Fruit fly (Drosophila melanogaster) whole organism, embryonic: ENCODE data around the gene Sam-S.

Experiments
- Atf3 ChIP-seq: fragments of 200-800 bp; sonication (Bioruptor generic); optimal IDR thresholded peaks from 3 replicates; lab custom pipeline; 2016; ENCODE audit warnings: missing biosample characterization, missing genetic modification characterization
- Blimp-1 ChIP-seq: fragments of 200-800 bp; sonication (Bioruptor generic); optimal IDR thresholded peaks from 3 replicates; lab custom pipeline; 2018; ENCODE audit warnings: missing biosample characterization, missing genetic modification characterization, mild to moderate bottlenecking, moderate library complexity, missing genetic modification reagents
- BtbVII ChIP-seq: fragments of 200-800 bp; sonication (Bioruptor generic); optimal IDR thresholded peaks from 3 replicates; lab custom pipeline; 2017; ENCODE audit warnings: missing biosample characterization, mild to moderate bottlenecking, missing genetic modification characterization
- CG12744 ChIP-seq: fragments of 200-800 bp; sonication (Bioruptor generic); optimal IDR thresholded peaks from 2 replicates; lab custom pipeline; 2016; ENCODE audit warnings: missing biosample characterization, missing genetic modification characterization
- CG12942 ChIP-seq: fragments of 200-800 bp; sonication (Bioruptor generic); optimal IDR thresholded peaks from 3 replicates; lab custom pipeline; 2016; ENCODE audit warnings: missing biosample characterization, missing genetic modification characterization
- CG13296 ChIP-seq: fragments of 200-800 bp; sonication (Bioruptor generic); optimal IDR thresholded peaks from 3 replicates; lab custom pipeline; 2018; ENCODE audit warnings: missing biosample characterization, mild to moderate bottlenecking, missing genetic modification characterization
- CG14014 ChIP-seq: fragments of 200-800 bp; sonication (Bioruptor generic); IDR thresholded peaks from 2 replicates; pipeline ENCODE4 v1.3.6; 2022; ENCODE audit warnings: missing biosample characterization, missing genetic modification characterization
- CG15011 ChIP-seq: fragments of 200-800 bp; sonication (Bioruptor generic); optimal IDR thresholded peaks from 3 replicates; lab custom pipeline; 2018; ENCODE audit warnings: missing biosample characterization, mild to moderate bottlenecking, missing genetic modification characterization
- CG15269 ChIP-seq: fragments of 200-800 bp; sonication (Bioruptor generic); optimal IDR thresholded peaks from 2 replicates; lab custom pipeline; 2018; ENCODE audit warnings: missing biosample characterization, mild to moderate bottlenecking, missing genetic modification characterization, moderate library complexity
- CG1602 ChIP-seq: fragments of 200-800 bp; sonication (Bioruptor generic); optimal IDR thresholded peaks from 3 replicates; lab custom pipeline; 2016; ENCODE audit warnings: missing biosample characterization, missing genetic modification characterization
- CG1647 ChIP-seq: fragments of 200-800 bp; sonication (Bioruptor generic); optimal IDR thresholded peaks from 3 replicates; lab custom pipeline; 2016; ENCODE audit warnings: missing biosample characterization, missing genetic modification characterization
- CG16779 ChIP-seq: fragments of 200-800 bp; sonication (Bioruptor generic); IDR thresholded peaks from 2 replicates; pipeline ENCODE4 v1.3.6; 2022; ENCODE audit warnings: missing biosample characterization, missing genetic modification characterization
- CG1832 ChIP-seq: fragments of 200-800 bp; sonication (Bioruptor generic); optimal IDR thresholded peaks from 2 replicates; lab custom pipeline; 2017; ENCODE audit warnings: missing biosample characterization, mild to moderate bottlenecking, missing genetic modification characterization, inconsistent platforms
- CG18764 ChIP-seq: fragments of 200-800 bp; sonication (Bioruptor generic); optimal IDR thresholded peaks from 3 replicates; lab custom pipeline; 2016; ENCODE audit warnings: missing biosample characterization, missing genetic modification characterization
- CG3065 ChIP-seq: fragments of 200-800 bp; sonication (Bioruptor generic); optimal IDR thresholded peaks from 2 replicates; lab custom pipeline; 2016; ENCODE audit warnings: missing biosample characterization, missing genetic modification characterization
- CG3281 ChIP-seq: fragments of 200-800 bp; sonication (Bioruptor generic); optimal IDR thresholded peaks from 3 replicates; lab custom pipeline; 2017; ENCODE audit warnings: missing biosample characterization, mild to moderate bottlenecking, missing genetic modification characterization
- CG34422 ChIP-seq: fragments of 200-800 bp; sonication (Bioruptor generic); IDR thresholded peaks from 3 replicates; pipeline ENCODE4 v1.3.6; 2022; ENCODE audit warnings: missing biosample characterization, missing genetic modification characterization
- CG4854 ChIP-seq: fragments of 200-800 bp; sonication (Bioruptor generic); optimal IDR thresholded peaks from 2 replicates; lab custom pipeline; 2016; ENCODE audit warnings: missing biosample characterization, missing genetic modification characterization, inconsistent platforms
- CG5180 ChIP-seq: fragments of 200-800 bp; sonication (Bioruptor generic); optimal IDR thresholded peaks from 3 replicates; lab custom pipeline; 2017; ENCODE audit warnings: missing biosample characterization, missing genetic modification characterization, mild to moderate bottlenecking, moderate library complexity, missing genetic modification reagents
- CG6813 ChIP-seq: fragments of 200-800 bp; sonication (Bioruptor generic); optimal IDR thresholded peaks from 2 replicates; lab custom pipeline; 2017; ENCODE audit warnings: missing biosample characterization, missing genetic modification characterization, mild to moderate bottlenecking, moderate library complexity, missing genetic modification reagents
- CG9817 ChIP-seq: fragments of 200-800 bp; sonication (Bioruptor generic); optimal IDR thresholded peaks from 2 replicates; lab custom pipeline; 2018; ENCODE audit warnings: missing biosample characterization, mild to moderate bottlenecking, missing genetic modification characterization, moderate library complexity
- CTCF ChIP-seq: fragments of 200-800 bp; sonication (Bioruptor generic); optimal IDR thresholded peaks from 2 replicates; lab custom pipeline; 2017; ENCODE audit warnings: missing biosample characterization, mild to moderate bottlenecking, missing genetic modification characterization, moderate library complexity
- D19A ChIP-seq: fragments of 200-800 bp; optimal IDR thresholded peaks from 3 replicates; lab custom pipeline; 2019; ENCODE audit warnings: missing biosample characterization, mild to moderate bottlenecking, missing genetic modification characterization, moderate library complexity
- Ets97D ChIP-seq: fragments of 200-800 bp; sonication (Bioruptor generic); optimal IDR thresholded peaks from 3 replicates; lab custom pipeline; 2016; ENCODE audit warnings: missing biosample characterization, missing genetic modification characterization
- GATAe ChIP-seq: fragments of 200-800 bp; sonication (Bioruptor generic); conservative IDR thresholded peaks from 2 replicates; pipeline ENCODE4 v1.3.6; 2022; ENCODE audit warnings: missing biosample characterization, missing genetic modification characterization
- Oaz ChIP-seq: fragments of 200-800 bp; sonication (Bioruptor generic); IDR thresholded peaks from 2 replicates; pipeline ENCODE4 v1.3.6; 2022; ENCODE audit warnings: missing biosample characterization, missing genetic modification characterization
- PHDP ChIP-seq: fragments of 200-800 bp; sonication (Bioruptor generic); optimal IDR thresholded peaks from 3 replicates; lab custom pipeline; 2018; ENCODE audit warnings: missing biosample characterization, mild to moderate bottlenecking, missing genetic modification characterization, moderate library complexity
- Pdp1 ChIP-seq, 2 experiments: fragments of 200-800 bp; sonication (Bioruptor generic); optimal IDR thresholded peaks; 3 replicates each; lab custom pipeline; 2016; ENCODE audit warnings: missing biosample characterization in 2 of 2, missing genetic modification characterization in 2 of 2, mild to moderate bottlenecking in 1 of 2, moderate library complexity in 1 of 2
- Scr ChIP-seq: fragments of 200-800 bp; sonication (Bioruptor generic); IDR thresholded peaks from 2 replicates; pipeline ENCODE4 v1.3.6; 2022; ENCODE audit warnings: missing biosample characterization, missing genetic modification characterization; ENCODE audit not compliant: partially characterized antibody
- Six4 ChIP-seq: fragments of 200-800 bp; sonication (Bioruptor generic); optimal IDR thresholded peaks from 2 replicates; lab custom pipeline; 2016; ENCODE audit warnings: missing biosample characterization, missing genetic modification characterization
- amos ChIP-seq: fragments of 200-800 bp; sonication (Bioruptor generic); IDR thresholded peaks from 2 replicates; pipeline ENCODE4 v1.3.6; 2022; ENCODE audit warnings: missing biosample characterization, missing genetic modification characterization; ENCODE audit not compliant: partially characterized antibody
- bcd ChIP-seq: fragments of 200-800 bp; sonication (Bioruptor generic); optimal IDR thresholded peaks from 2 replicates; lab custom pipeline; 2017; ENCODE audit warnings: missing biosample characterization, mild to moderate bottlenecking, missing genetic modification characterization
- br ChIP-seq: fragments of >200 bp; optimal IDR thresholded peaks from 2 replicates; lab custom pipeline; 2017
- ci ChIP-seq: fragments of 200-800 bp; sonication (Bioruptor generic); IDR thresholded peaks from 3 replicates; pipeline ENCODE4 v1.3.6; 2022; ENCODE audit warnings: missing biosample characterization, missing genetic modification characterization
- crc ChIP-seq: fragments of 200-800 bp; sonication (Bioruptor generic); optimal IDR thresholded peaks from 2 replicates; lab custom pipeline; 2016; ENCODE audit warnings: missing biosample characterization, missing genetic modification characterization
- cwo ChIP-seq: fragments of 200-800 bp; sonication (Bioruptor generic); optimal IDR thresholded peaks from 3 replicates; lab custom pipeline; 2017; ENCODE audit warnings: missing biosample characterization, missing genetic modification characterization, mild to moderate bottlenecking, moderate library complexity, missing genetic modification reagents
- eyg ChIP-seq: fragments of 200-800 bp; sonication (Bioruptor generic); optimal IDR thresholded peaks from 3 replicates; lab custom pipeline; 2016; ENCODE audit warnings: missing biosample characterization, missing genetic modification characterization
- h ChIP-seq: fragments of >200 bp; optimal IDR thresholded peaks from 2 replicates; lab custom pipeline; 2017
- ham ChIP-seq: fragments of 200-800 bp; sonication (Bioruptor generic); IDR thresholded peaks from 2 replicates; pipeline ENCODE4 v1.3.6; 2022; ENCODE audit warnings: missing biosample characterization, missing genetic modification characterization
- jumu ChIP-seq: fragments of 200-800 bp; sonication (Bioruptor generic); optimal IDR thresholded peaks from 3 replicates; lab custom pipeline; 2016; ENCODE audit warnings: missing biosample characterization, missing genetic modification characterization
- ken ChIP-seq: fragments of 200-800 bp; sonication (Bioruptor generic); IDR thresholded peaks from 3 replicates; pipeline ENCODE4 v1.3.6; 2022; ENCODE audit warnings: missing biosample characterization, missing genetic modification characterization
- lab ChIP-seq: fragments of 200-800 bp; sonication (Bioruptor generic); optimal IDR thresholded peaks from 3 replicates; lab custom pipeline; 2017; ENCODE audit warnings: missing biosample characterization, missing genetic modification characterization, mild to moderate bottlenecking, moderate library complexity, missing genetic modification reagents
- lov ChIP-seq, 2 experiments: fragments of 200-800 bp in 1 of 2; fragments of >200 bp in 1 of 2; sonication (Bioruptor generic) in 1 of 2; IDR thresholded peaks in 1 of 2; optimal IDR thresholded peaks in 1 of 2; 2 replicates in 1 of 2; 3 replicates in 1 of 2; pipeline versions ENCODE4 v1.3.6 to Lab custom; 2017 to 2022; ENCODE audit warnings: missing biosample characterization in 1 of 2, missing genetic modification characterization in 1 of 2
- mirr ChIP-seq: fragments of 200-800 bp; sonication (Bioruptor generic); optimal IDR thresholded peaks from 3 replicates; lab custom pipeline; 2018; ENCODE audit warnings: missing biosample characterization, mild to moderate bottlenecking, missing genetic modification characterization
- nau ChIP-seq: fragments of 200-800 bp; sonication (Bioruptor generic); optimal IDR thresholded peaks from 3 replicates; lab custom pipeline; 2017; ENCODE audit warnings: missing biosample characterization, mild to moderate bottlenecking, missing genetic modification characterization, missing genetic modification reagents
- odd ChIP-seq: fragments of 200-800 bp; sonication (Bioruptor generic); optimal IDR thresholded peaks from 2 replicates; lab custom pipeline; 2017; ENCODE audit warnings: missing biosample characterization, mild to moderate bottlenecking, missing genetic modification characterization
- p53 ChIP-seq: fragments of 200-800 bp; sonication (Bioruptor generic); optimal IDR thresholded peaks from 2 replicates; lab custom pipeline; 2016; ENCODE audit warnings: missing biosample characterization, missing genetic modification characterization
- pum ChIP-seq: fragments of 200-800 bp; sonication (Bioruptor generic); optimal IDR thresholded peaks from 2 replicates; lab custom pipeline; 2016; ENCODE audit warnings: missing biosample characterization, missing genetic modification characterization
- slou ChIP-seq: fragments of 200-800 bp; sonication (Bioruptor generic); optimal IDR thresholded peaks from 3 replicates; lab custom pipeline; 2016; ENCODE audit warnings: missing biosample characterization, missing genetic modification characterization
- sna ChIP-seq: fragments of 200-800 bp; sonication (Bioruptor generic); IDR thresholded peaks from 2 replicates; pipeline ENCODE4 v1.3.6; 2022; ENCODE audit warnings: missing biosample characterization, missing genetic modification characterization; ENCODE audit not compliant: partially characterized antibody
- ttk ChIP-seq: fragments of 200-800 bp; sonication (Bioruptor generic); IDR thresholded peaks from 2 replicates; pipeline ENCODE4 v2.1.2; 2022; ENCODE audit warnings: missing biosample characterization, missing genetic modification characterization
- vfl ChIP-seq: fragments of 200-800 bp; sonication (Bioruptor generic); optimal IDR thresholded peaks from 2 replicates; lab custom pipeline; 2016; ENCODE audit warnings: missing biosample characterization, missing genetic modification characterization
- yki ChIP-seq: fragments of >200 bp; optimal IDR thresholded peaks from 3 replicates; lab custom pipeline; 2018

The Sam-S gene

dm6 chr2L:85099-85498 lies 21.6 kb upstream of the Sam-S start (continued):
- TF ChIP-seq CG18764 (no peak), pum (GFP tag; lab: Kevin White, UChicago) (no peak), sna (GFP tag; lab: Robert Waterston, UW) (no peak), CTCF (no peak), lab (GFP tag; lab: Kevin White, UChicago) (peak; percentile 75), amos (no peak), Oaz (GFP tag; lab: Robert Waterston, UW) (no peak), ken (no peak), PHDP (tag; lab: Kevin White, UChicago) (peak; percentile 44), CG12942 (GFP tag; lab: Kevin White, UChicago) (no peak), Ets97D (GFP tag; lab: Kevin White, UChicago) (no peak), crc (no peak), ham (GFP tag; lab: Robert Waterston, UW) (no peak), CG14014 (GFP tag; lab: Robert Waterston, UW) (peak; percentile 33; the same call in 1 of the 2 replicates), bcd (GFP tag; lab: Kevin White, UChicago) (no peak), br (no peak), CG3065 (no peak), Blimp-1 (GFP tag; lab: Kevin White, UChicago) (no peak), Six4 (no peak), CG1832 (GFP tag; lab: Kevin White, UChicago) (no peak), BtbVII (peak; percentile 75), Atf3 (GFP tag; lab: Kevin White, UChicago) (no peak), CG12744 (GFP tag; lab: Kevin White, UChicago) (no peak), Scr (no peak), D19A (no peak), mirr (GFP tag; lab: Kevin White, UChicago) (peak; percentile 31), nau (GFP tag; lab: Kevin White, UChicago) (no peak), CG1647 (GFP tag; lab: Kevin White, UChicago) (no peak), CG34422 (GFP tag; lab: Robert Waterston, UW) (no peak), p53 (GFP tag; lab: Kevin White, UChicago) (no peak), h (no peak), lov (optimal IDR thresholded peaks at IDR 0.05; lab: Kevin White, UChicago) (no peak), lov (GFP tag; IDR thresholded peaks at IDR 0.05; lab: Robert Waterston, UW) (no peak), slou (no peak), CG1602 (GFP tag; lab: Kevin White, UChicago) (no peak), CG15011 (GFP tag; lab: Kevin White, UChicago) (peak; percentile 24), yki (lab: Kevin White, UChicago) (no peak), eyg (no peak), CG13296 (peak; percentile 53), GATAe (GFP tag; lab: Robert Waterston, UW) (no peak), CG4854 (GFP tag; lab: Kevin White, UChicago) (no peak), CG3281 (GFP tag; lab: Kevin White, UChicago) (peak; percentile 58), ci (GFP tag; lab: Robert Waterston, UW) (no peak), cwo (GFP tag; lab: Kevin White, UChicago) (peak; percentile 8), jumu (GFP tag; lab: Kevin White, UChicago) (no peak), CG6813 (GFP tag; lab: Kevin White, UChicago) (peak; percentile 27), vfl (GFP tag; lab: Kevin White, UChicago) (no peak), CG15269 (tag; lab: Kevin White, UChicago) (peak; percentile 22), CG9817 (tag; lab: Kevin White, UChicago) (no peak), odd (peak; percentile 35), CG16779 (GFP tag; lab: Robert Waterston, UW) (no peak), ttk (GFP tag; lab: Robert Waterston, UW) (no peak), CG5180 (no peak), Pdp1 (GFP tag; optimal IDR thresholded peaks at IDR 0.05; lab: Kevin White, UChicago) (no peak)
